Fruit fly (Drosophila melanogaster) whole organism, wandering third instar larva: Measurements from ENCODE around the gene Art1.

ENCODE experiments used
- Abd-B ChIP-seq: fragments of >200 bp; optimal IDR thresholded peaks from 2 replicates; lab custom pipeline; 2017; ENCODE audit warnings: missing biosample characterization, missing genetic modification characterization
- CG32264 ChIP-seq: fragments of 200-800 bp; sonication (Bioruptor generic); optimal IDR thresholded peaks from 2 replicates; lab custom pipeline; 2016; ENCODE audit warnings: missing biosample characterization, missing genetic modification characterization
- CG9705 ChIP-seq: fragments of 200-800 bp; sonication (Bioruptor generic); optimal IDR thresholded peaks from 2 replicates; lab custom pipeline; 2018; ENCODE audit warnings: missing biosample characterization, mild to moderate bottlenecking, missing genetic modification characterization
- CrebA ChIP-seq: fragments of 200-800 bp; sonication (Bioruptor generic); optimal IDR thresholded peaks from 2 replicates; lab custom pipeline; 2016; ENCODE audit warnings: missing biosample characterization, mild to moderate bottlenecking, missing genetic modification characterization, borderline replicate concordance
- Dfd ChIP-seq: fragments of >200 bp; optimal IDR thresholded peaks from 2 replicates; lab custom pipeline; 2017; ENCODE audit warnings: missing biosample characterization, missing genetic modification characterization
- Dif ChIP-seq: fragments of 200-275, 200-300 bp; sonication (Bioruptor generic); optimal IDR thresholded peaks from 2 replicates; lab custom pipeline; 2018; ENCODE audit warnings: missing biosample characterization, missing genetic modification characterization; ENCODE audit not compliant: partially characterized antibody
- GATAd ChIP-seq: sonication (Bioruptor generic); optimal IDR thresholded peaks from 2 replicates; lab custom pipeline; 2016; ENCODE audit warnings: missing biosample characterization, missing genetic modification characterization
- HLH106 ChIP-seq: fragments of 200-800 bp; optimal IDR thresholded peaks from 3 replicates; lab custom pipeline; 2019; ENCODE audit warnings: missing biosample characterization, mild to moderate bottlenecking, missing genetic modification characterization, moderate library complexity
- Hnf4 ChIP-seq: fragments of 200-800 bp; sonication (Bioruptor generic); optimal IDR thresholded peaks from 2 replicates; lab custom pipeline; 2016; ENCODE audit warnings: missing biosample characterization, mild to moderate bottlenecking, missing genetic modification characterization
- Hr78 ChIP-seq: fragments of >200 bp; optimal IDR thresholded peaks from 2 replicates; lab custom pipeline; 2017; ENCODE audit warnings: missing biosample characterization, missing genetic modification characterization
- Hr83 ChIP-seq: fragments of 200-300 bp; sonication (Bioruptor generic); optimal IDR thresholded peaks from 2 replicates; lab custom pipeline; 2016; ENCODE audit warnings: missing biosample characterization, mild to moderate bottlenecking, missing genetic modification characterization, moderate library complexity; ENCODE audit not compliant: poor library complexity, severe bottlenecking
- Jra ChIP-seq: sonication (Bioruptor generic); optimal IDR thresholded peaks from 2 replicates; lab custom pipeline; 2016; ENCODE audit warnings: missing biosample characterization, missing genetic modification characterization
- Mio ChIP-seq: sonication (Bioruptor generic); optimal IDR thresholded peaks from 2 replicates; lab custom pipeline; 2016; ENCODE audit warnings: missing biosample characterization, missing genetic modification characterization
- Myc ChIP-seq: fragments of >200 bp; optimal IDR thresholded peaks from 2 replicates; lab custom pipeline; 2017
- N ChIP-seq: fragments of >200 bp; optimal IDR thresholded peaks from 2 replicates; lab custom pipeline; 2018; ENCODE audit warnings: missing biosample characterization, missing external identifiers, missing genetic modification characterization
- OdsH ChIP-seq: fragments of 200-800 bp; sonication (Bioruptor generic); optimal IDR thresholded peaks from 2 replicates; lab custom pipeline; 2016; ENCODE audit warnings: missing biosample characterization, mild to moderate bottlenecking, missing genetic modification characterization
- Rel ChIP-seq, 2 experiments: fragments of 200-800 bp; sonication (Bioruptor generic) in 1 of 2; optimal IDR thresholded peaks; 2 replicates in 1 of 2; 3 replicates in 1 of 2; lab custom pipeline; 2016 to 2019; ENCODE audit warnings: mild to moderate bottlenecking in 2 of 2, missing biosample characterization in 2 of 2, missing genetic modification characterization in 2 of 2, moderate library complexity in 1 of 2
- Sp1 ChIP-seq: fragments of 200-800 bp; sonication (Bioruptor generic); optimal IDR thresholded peaks from 3 replicates; lab custom pipeline; 2019; ENCODE audit warnings: missing biosample characterization, mild to moderate bottlenecking, missing genetic modification characterization, moderate library complexity
- Vsx2 ChIP-seq: fragments of 200-300, 225-300 bp; sonication (Bioruptor generic); optimal IDR thresholded peaks from 2 replicates; lab custom pipeline; 2018; ENCODE audit warnings: missing biosample characterization, missing genetic modification characterization; ENCODE audit not compliant: partially characterized antibody
- br ChIP-seq: fragments of 200-800 bp; sonication (Bioruptor generic); optimal IDR thresholded peaks from 2 replicates; lab custom pipeline; 2016; ENCODE audit warnings: missing biosample characterization, missing genetic modification characterization
- brk ChIP-seq: fragments of 200-800 bp; sonication (Bioruptor generic); optimal IDR thresholded peaks from 2 replicates; lab custom pipeline; 2016; ENCODE audit warnings: missing biosample characterization, mild to moderate bottlenecking, missing genetic modification characterization
- dl ChIP-seq, 2 experiments: fragments of 175-275, 200-275 bp in 1 of 2; fragments of 200-275 bp in 1 of 2; sonication (Bioruptor generic); optimal IDR thresholded peaks; lab custom pipeline; 2018; ENCODE audit warnings: mild to moderate bottlenecking in 2 of 2, missing biosample characterization in 2 of 2, missing genetic modification characterization in 2 of 2, moderate library complexity in 2 of 2; ENCODE audit not compliant: partially characterized antibody in 2 of 2, insufficient read depth in 1 of 2
- dmrt93B ChIP-seq: fragments of 200-800 bp; sonication (Bioruptor generic); optimal IDR thresholded peaks from 2 replicates; lab custom pipeline; 2018; ENCODE audit warnings: missing biosample characterization, mild to moderate bottlenecking, missing genetic modification characterization
- dsf ChIP-seq: sonication (Bioruptor generic); optimal IDR thresholded peaks from 2 replicates; lab custom pipeline; 2016; ENCODE audit warnings: missing biosample characterization, missing genetic modification characterization, borderline replicate concordance
- ey ChIP-seq: fragments of 200-800 bp; sonication (Bioruptor generic); optimal IDR thresholded peaks from 2 replicates; lab custom pipeline; 2016; ENCODE audit warnings: missing biosample characterization, missing genetic modification characterization
- foxo ChIP-seq, 2 experiments: fragments of 200-800 bp; sonication (Bioruptor generic); optimal IDR thresholded peaks; 2 replicates in 1 of 2; 3 replicates in 1 of 2; lab custom pipeline; 2016 to 2017; ENCODE audit warnings: missing biosample characterization in 2 of 2, missing genetic modification characterization in 2 of 2
- fru ChIP-seq: fragments of 200-800 bp; sonication (Bioruptor generic); optimal IDR thresholded peaks from 3 replicates; lab custom pipeline; 2016; ENCODE audit warnings: missing biosample characterization, mild to moderate bottlenecking, missing genetic modification characterization
- h ChIP-seq: fragments of 200-800 bp; sonication (Bioruptor generic); optimal IDR thresholded peaks from 3 replicates; lab custom pipeline; 2016; ENCODE audit warnings: missing biosample characterization, mild to moderate bottlenecking, missing genetic modification characterization
- jim ChIP-seq: fragments of 175-275, 200-325 bp; sonication (Bioruptor generic); optimal IDR thresholded peaks from 2 replicates; lab custom pipeline; 2016; ENCODE audit warnings: missing biosample characterization, mild to moderate bottlenecking, missing genetic modification characterization
- lola ChIP-seq: fragments of >200 bp; optimal IDR thresholded peaks from 2 replicates; lab custom pipeline; 2017; ENCODE audit warnings: missing biosample characterization, missing genetic modification characterization
- pan ChIP-seq: fragments of >200 bp; optimal IDR thresholded peaks from 2 replicates; lab custom pipeline; 2017
- psq ChIP-seq: fragments of 200-800 bp; sonication (Bioruptor generic); optimal IDR thresholded peaks from 3 replicates; lab custom pipeline; 2017; ENCODE audit warnings: missing biosample characterization, mild to moderate bottlenecking, missing genetic modification characterization, moderate library complexity
- rgr ChIP-seq: fragments of 200-800 bp; sonication (Bioruptor generic); optimal IDR thresholded peaks from 3 replicates; lab custom pipeline; 2016; ENCODE audit warnings: missing biosample characterization, mild to moderate bottlenecking, missing genetic modification characterization
- sage ChIP-seq: fragments of 200-800 bp; sonication (Bioruptor generic); optimal IDR thresholded peaks from 2 replicates; lab custom pipeline; 2016; ENCODE audit warnings: missing biosample characterization, mild to moderate bottlenecking, missing genetic modification characterization
- sv ChIP-seq: fragments of 200-800 bp; sonication (Bioruptor generic); optimal IDR thresholded peaks from 3 replicates; lab custom pipeline; 2016; ENCODE audit warnings: missing biosample characterization, missing genetic modification characterization
- tai ChIP-seq: sonication (Bioruptor generic); optimal IDR thresholded peaks from 2 replicates; lab custom pipeline; 2016; ENCODE audit warnings: missing biosample characterization, missing genetic modification characterization
- usp ChIP-seq: fragments of >200 bp; optimal IDR thresholded peaks from 2 replicates; lab custom pipeline; 2017; ENCODE audit warnings: missing biosample characterization, missing genetic modification characterization
- woc ChIP-seq: sonication (Bioruptor generic); optimal IDR thresholded peaks from 2 replicates; lab custom pipeline; 2016; ENCODE audit warnings: missing biosample characterization, mild to moderate bottlenecking, missing genetic modification characterization

The Art1 gene

DNA sequence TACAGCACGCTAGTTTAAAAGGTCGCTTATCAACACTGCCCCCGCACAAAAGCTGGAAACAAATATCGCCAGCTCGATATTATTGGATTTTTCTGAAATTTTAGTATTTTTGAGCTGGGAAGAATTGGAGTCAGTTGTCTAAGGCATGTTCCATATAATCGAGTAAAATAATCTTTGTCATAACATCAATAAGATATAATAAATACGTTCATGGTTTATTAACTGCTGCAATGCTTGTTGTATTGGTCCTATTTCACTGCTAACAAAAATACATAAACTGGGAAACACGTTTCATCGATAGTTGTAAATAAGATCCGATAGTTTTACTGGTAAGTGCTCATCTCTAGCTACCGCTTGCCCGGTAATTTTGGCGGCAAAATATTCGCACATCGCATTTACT, at the start of gene Art1, which contains the start of gene Mcm5:
TSS of gene Art1 (minus strand) at position 41 of the 400 bp plus-strand sequence.
TSS of gene Mcm5 (plus strand) at position 339 of the 400 bp plus-strand sequence.
- TF ChIP-seq foxo (GFP tag; optimal IDR thresholded peaks at IDR 0.05; lab: Kevin White, UChicago), result peak in 1 of 2 experiments; percentile 50
- TF ChIP-seq Abd-B (GFP tag; lab: Kevin White, UChicago), result no peak
- TF ChIP-seq Vsx2, result no peak
- TF ChIP-seq GATAd (GFP tag; lab: Kevin White, UChicago), result peak; percentile 69
- no peak for TF ChIP-seq Rel (GFP tag; optimal IDR thresholded peaks at IDR 0.05; lab: Kevin White, UChicago)
- TF ChIP-seq Rel (tag; optimal IDR thresholded peaks at IDR 0.05; lab: Kevin White, UChicago), result peak; percentile 35
- peak; percentile 52 for TF ChIP-seq HLH106 (tag; lab: Kevin White, UChicago)
- peak; percentile 53 for TF ChIP-seq br (GFP tag; lab: Kevin White, UChicago)
- TF ChIP-seq dmrt93B (GFP tag; lab: Kevin White, UChicago), result peak; percentile 50
- peak; percentile 64 for TF ChIP-seq fru
- peak; percentile 38 for TF ChIP-seq CG9705
- TF ChIP-seq usp, result no peak
- no peak for TF ChIP-seq Hr83 (GFP tag; lab: Kevin White, UChicago)
- no peak for TF ChIP-seq CrebA (GFP tag; lab: Kevin White, UChicago)
- peak; percentile 66 for TF ChIP-seq woc (GFP tag; lab: Kevin White, UChicago)
- TF ChIP-seq dsf (GFP tag; lab: Kevin White, UChicago), result peak; percentile 24
- TF ChIP-seq Dif (GFP tag; lab: Kevin White, UChicago), result no peak
- TF ChIP-seq h, result peak; percentile 67
- TF ChIP-seq OdsH (GFP tag; lab: Kevin White, UChicago), result peak; percentile 35
- peak; percentile 62 for TF ChIP-seq Myc (lab: Kevin White, UChicago)
- peak; percentile 57 for TF ChIP-seq ey (GFP tag; lab: Kevin White, UChicago)
- TF ChIP-seq sv (GFP tag; lab: Kevin White, UChicago), result peak; percentile 49
- TF ChIP-seq Dfd, result no peak
- peak; percentile 79 for TF ChIP-seq Jra (GFP tag; lab: Kevin White, UChicago)
- TF ChIP-seq psq (GFP tag; lab: Kevin White, UChicago), result peak; percentile 41
- peak; percentile 65 for TF ChIP-seq rgr (GFP tag; lab: Kevin White, UChicago)
- no peak for TF ChIP-seq Hr78 (GFP tag; lab: Kevin White, UChicago)
- TF ChIP-seq Hnf4 (GFP tag; lab: Kevin White, UChicago), result peak; percentile 68
- no peak for TF ChIP-seq pan (lab: Kevin White, UChicago)
- peak; percentile 10 for TF ChIP-seq CG32264

DNA sequence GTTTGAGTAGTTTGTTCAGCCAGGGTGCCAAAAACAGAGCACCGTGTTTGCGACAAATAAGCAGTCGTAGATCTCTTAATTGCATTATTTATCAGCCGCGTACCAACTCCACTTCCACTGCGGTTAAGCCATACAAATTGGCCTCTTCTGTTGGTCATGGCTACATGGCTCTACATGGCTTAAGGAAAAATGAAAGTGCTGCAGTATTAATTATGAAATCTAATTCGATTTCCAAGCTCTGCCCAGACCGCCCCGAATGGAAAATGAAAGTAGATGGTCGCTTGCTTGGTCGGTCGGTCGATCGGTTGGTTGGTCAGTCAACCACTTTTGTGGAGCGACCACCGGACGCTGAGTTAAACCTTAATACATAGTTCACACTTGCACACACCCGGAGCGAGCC, 48.9 kb upstream of the Art1 start:
- TF ChIP-seq OdsH (GFP tag; lab: Kevin White, UChicago) (no peak), Abd-B (GFP tag; lab: Kevin White, UChicago) (no peak), Dif (GFP tag; lab: Kevin White, UChicago) (no peak), dmrt93B (GFP tag; lab: Kevin White, UChicago) (no peak), usp (no peak), br (GFP tag; lab: Kevin White, UChicago) (no peak), Jra (GFP tag; lab: Kevin White, UChicago) (no peak), Mio (GFP tag; lab: Kevin White, UChicago) (no peak), CG32264 (no peak), Hr83 (GFP tag; lab: Kevin White, UChicago) (no peak), woc (GFP tag; lab: Kevin White, UChicago) (no peak), Sp1 (GFP tag; lab: Kevin White, UChicago) (no peak), Hnf4 (GFP tag; lab: Kevin White, UChicago) (no peak), Dfd (no peak), psq (GFP tag; lab: Kevin White, UChicago) (no peak), Rel (GFP tag; optimal IDR thresholded peaks at IDR 0.05; lab: Kevin White, UChicago) (no peak), Rel (tag; optimal IDR thresholded peaks at IDR 0.05; lab: Kevin White, UChicago) (no peak), fru (no peak), dsf (GFP tag; lab: Kevin White, UChicago) (no peak), sage (no peak), HLH106 (tag; lab: Kevin White, UChicago) (no peak)

- TF ChIP-seq Hr78 (GFP tag; lab: Kevin White, UChicago) (no peak), sage (peak; percentile 95), br (GFP tag; lab: Kevin White, UChicago) (peak; percentile 94), Rel (GFP tag; optimal IDR thresholded peaks at IDR 0.05; lab: Kevin White, UChicago) (peak; percentile 90), Rel (tag; optimal IDR thresholded peaks at IDR 0.05; lab: Kevin White, UChicago) (peak; percentile 70), Dfd (no peak), HLH106 (tag; lab: Kevin White, UChicago) (peak; percentile 96), CrebA (GFP tag; lab: Kevin White, UChicago) (peak; percentile 89), dmrt93B (GFP tag; lab: Kevin White, UChicago) (peak; percentile 89), lola (GFP tag; lab: Kevin White, UChicago) (no peak), pan (lab: Kevin White, UChicago) (no peak), rgr (GFP tag; lab: Kevin White, UChicago) (peak; percentile 95), Myc (lab: Kevin White, UChicago) (no peak), tai (GFP tag; lab: Kevin White, UChicago) (peak; percentile 75), woc (GFP tag; lab: Kevin White, UChicago) (peak; percentile 92), jim (GFP tag; lab: Kevin White, UChicago) (no peak), dsf (GFP tag; lab: Kevin White, UChicago) (peak; percentile 57), Abd-B (GFP tag; lab: Kevin White, UChicago) (no peak), CG32264 (peak; percentile 86), Jra (GFP tag; lab: Kevin White, UChicago) (peak; percentile 79), GATAd (GFP tag; lab: Kevin White, UChicago) (no peak), N (GFP tag; lab: Kevin White, UChicago) (no peak), h (peak; percentile 97), Sp1 (GFP tag; lab: Kevin White, UChicago) (peak; percentile 97), Mio (GFP tag; lab: Kevin White, UChicago) (no peak), usp (no peak), brk (GFP tag; lab: Kevin White, UChicago) (peak; percentile 95), foxo (GFP tag; optimal IDR thresholded peaks at IDR 0.05; lab: Kevin White, UChicago) (peak; percentile 67 to 97), fru (peak; percentile 96), sv (GFP tag; lab: Kevin White, UChicago) (no peak), dl (GFP tag; optimal IDR thresholded peaks at IDR 0.05; lab: Kevin White, UChicago; ENCODE audit: insufficient read depth in 1 of 2, partially characterized antibody in 2 of 2) (no peak), OdsH (GFP tag; lab: Kevin White, UChicago) (peak; percentile 96)
Measured at dm6 chr3R:10834893-10835292, 46.9 kb upstream of the Art1 start.
